Worm (Caenorhabditis elegans): Measurements from ENCODE around the gene ugt-43.

Gene ugt-43

DNA sequence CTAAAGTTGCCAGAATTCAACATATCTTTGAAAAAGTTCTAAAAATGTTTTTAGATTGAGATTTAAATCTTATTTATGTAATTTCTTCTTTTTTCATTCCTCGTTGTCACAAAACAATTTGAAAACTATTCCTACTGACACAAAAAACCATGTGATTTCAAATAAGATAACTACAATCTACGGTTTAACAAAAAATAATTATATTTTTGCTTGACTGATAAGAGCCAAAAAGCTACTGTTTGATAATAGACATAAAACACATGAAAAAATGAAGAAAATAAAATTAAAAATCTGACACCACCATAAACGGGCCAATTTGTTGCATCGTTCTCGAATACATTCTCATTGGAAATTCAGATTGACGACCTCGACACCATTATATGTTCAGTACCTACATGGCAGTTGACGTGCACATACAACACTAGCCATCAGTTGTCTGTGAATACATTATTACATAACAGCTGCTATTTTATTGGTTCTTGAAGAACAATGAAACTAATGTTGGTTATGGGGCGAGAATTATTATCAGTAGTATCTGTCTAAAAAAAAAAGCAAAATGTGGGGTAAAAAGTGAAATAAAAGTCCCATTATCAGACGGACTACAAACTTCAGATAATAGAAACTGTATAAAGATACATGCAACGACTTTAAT, at the start of gene ugt-43:
ugt-43 (plus strand) TSS at position 602 of the 652 bp plus-strand sequence.
- no peak for TF ChIP-seq unc-62 (GFP tag; optimal IDR thresholded peaks at IDR 0.05)

DNA sequence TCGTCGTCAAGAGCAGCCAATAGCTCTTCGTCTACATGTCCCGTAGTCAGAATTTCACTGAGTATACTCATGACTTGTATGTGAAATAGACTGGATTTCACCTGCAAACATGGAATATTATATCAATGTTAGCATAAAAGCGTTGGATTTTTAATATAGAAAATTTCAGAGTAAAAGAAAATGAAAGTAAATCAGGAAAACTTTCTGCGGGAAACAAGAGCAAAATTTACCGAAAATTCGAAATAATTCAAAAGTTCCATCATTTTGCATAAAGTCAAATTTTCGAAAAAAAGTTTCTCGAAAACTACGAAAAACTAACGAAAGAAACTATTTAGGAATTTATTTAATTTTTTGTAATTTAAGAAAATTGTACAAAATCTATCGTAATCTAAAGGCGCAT, 46.6 kb upstream of the ugt-43 start, which contains the start of gene F13B12.6:
F13B12.6 (minus strand) TSS at position 101 of the 400 bp plus-strand sequence.
- no peak for TF ChIP-seq unc-62 (GFP tag; optimal IDR thresholded peaks at IDR 0.05)

DNA sequence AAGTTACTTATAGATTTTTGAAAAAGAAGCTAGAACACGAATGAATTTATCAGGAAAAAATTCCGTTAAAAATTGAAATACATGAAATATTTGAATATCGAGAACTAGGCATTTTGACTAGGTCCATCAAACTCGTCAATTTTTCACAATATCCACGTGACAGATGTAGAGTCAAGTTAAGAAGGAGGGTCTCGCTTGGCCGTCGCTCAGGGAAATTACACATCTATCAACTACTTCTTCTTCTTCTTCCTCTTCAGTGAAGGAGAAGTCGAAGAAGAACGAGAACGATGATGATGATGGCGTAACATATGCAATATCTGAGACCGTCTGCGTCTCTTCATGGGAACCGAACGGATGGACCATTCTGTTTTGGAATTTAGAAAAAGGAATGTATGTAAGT, 44.5 kb upstream of the ugt-43 start:
- no peak for TF ChIP-seq unc-62 (GFP tag; optimal IDR thresholded peaks at IDR 0.05)

DNA sequence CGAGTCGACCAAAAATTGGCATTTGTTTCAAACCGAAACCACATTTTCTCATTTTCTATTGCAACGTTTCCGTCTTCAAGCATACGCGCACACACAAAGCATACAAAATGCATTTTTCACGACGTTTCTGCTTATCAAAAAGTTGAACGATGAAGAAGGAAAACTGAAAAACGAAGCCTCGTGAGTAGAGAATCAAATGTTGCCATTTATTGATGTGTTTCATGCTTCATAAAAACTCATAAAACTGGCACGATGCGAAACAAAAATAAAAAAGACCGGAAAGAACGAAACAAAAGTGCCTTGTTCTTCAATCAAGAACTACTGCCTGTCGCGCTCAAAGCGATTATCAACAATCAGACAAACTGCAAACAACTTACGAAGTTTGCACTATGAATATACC, 43.9 kb upstream of the ugt-43 start:
- TF ChIP-seq unc-62 (GFP tag; optimal IDR thresholded peaks at IDR 0.05): no peak

DNA sequence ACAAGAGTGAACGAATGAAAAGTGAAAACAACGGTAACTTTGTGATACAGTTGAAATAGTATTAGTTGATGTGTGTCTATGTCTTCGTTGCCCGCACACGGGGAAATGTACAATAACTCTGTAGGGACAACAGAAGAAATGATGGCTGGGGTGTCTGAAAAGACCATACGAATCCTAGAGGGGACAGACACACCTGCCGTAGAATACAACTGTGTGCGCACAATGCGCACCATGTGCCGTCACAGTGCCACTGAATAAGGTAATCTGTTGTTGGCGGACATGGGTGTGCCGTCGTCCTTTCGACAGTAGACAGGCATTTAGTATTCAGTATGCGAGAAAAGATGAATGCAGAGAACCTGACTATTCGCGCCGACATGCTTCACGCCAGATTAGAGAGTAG, 43.1 kb upstream of the ugt-43 start:
- TF ChIP-seq unc-62 (GFP tag; optimal IDR thresholded peaks at IDR 0.05): no peak

DNA sequence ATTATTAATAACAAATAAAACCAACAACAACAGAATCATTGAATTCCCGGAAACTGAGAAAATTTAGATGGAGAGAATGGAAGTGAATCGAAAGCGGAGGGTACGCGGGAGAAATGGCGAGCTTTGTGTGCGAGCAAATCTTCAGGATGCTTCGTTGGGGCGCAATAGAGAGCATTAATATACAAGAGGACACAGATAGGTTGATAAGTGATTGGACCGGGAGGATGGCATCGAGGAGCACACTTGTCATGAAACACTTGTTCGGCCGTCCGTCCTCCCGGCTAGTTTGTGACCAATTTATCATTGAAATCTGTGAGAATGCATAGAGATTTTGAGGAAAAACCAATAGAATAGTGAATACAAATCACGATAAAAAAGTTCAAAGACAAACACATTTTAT, 42.2 kb upstream of the ugt-43 start:
- TF ChIP-seq unc-62 (GFP tag; optimal IDR thresholded peaks at IDR 0.05): no peak

DNA sequence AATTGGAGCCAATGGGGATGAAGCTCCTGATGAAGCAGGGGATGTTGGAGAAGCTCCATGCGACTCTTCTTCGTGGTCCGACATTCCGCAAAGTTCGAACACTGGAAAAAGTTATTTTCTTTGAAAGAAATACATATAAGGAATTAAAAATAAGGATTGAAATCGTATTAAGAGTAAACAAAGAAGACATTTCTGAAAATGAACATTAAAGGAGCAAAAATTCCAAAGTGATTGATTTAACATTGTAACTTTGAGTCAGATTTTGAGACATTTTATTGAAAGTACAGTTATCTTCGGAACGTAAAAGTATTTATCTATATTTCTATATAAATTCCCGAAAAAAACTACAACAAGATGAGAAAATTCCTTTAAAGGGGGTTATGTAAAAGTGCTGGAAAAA, 39.9 kb upstream of the ugt-43 start, which contains the start of gene F13B12.1:
F13B12.1 (minus strand) TSS at position 101 of the 400 bp plus-strand sequence.
- TF ChIP-seq unc-62 (GFP tag; optimal IDR thresholded peaks at IDR 0.05): no peak

DNA sequence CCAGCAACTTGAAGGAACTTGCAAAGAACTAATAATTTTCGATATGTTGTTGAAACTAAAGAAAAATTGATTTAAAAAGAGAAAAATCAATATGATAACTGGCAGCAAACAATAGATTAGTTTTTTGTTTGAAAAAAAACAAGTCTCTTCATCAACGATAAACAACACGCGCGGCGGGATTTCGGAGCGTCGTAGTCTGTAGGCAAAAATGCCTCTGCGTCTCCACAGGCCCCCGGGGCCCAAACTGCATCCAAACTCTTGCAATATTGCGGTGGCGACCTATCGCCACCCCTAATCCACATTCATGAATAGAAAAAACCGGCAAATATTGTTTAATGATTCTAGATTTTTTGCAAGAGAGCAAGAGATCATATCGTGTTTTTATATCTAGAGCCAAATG, 39.3 kb upstream of the ugt-43 start:
- no peak for TF ChIP-seq unc-62 (GFP tag; optimal IDR thresholded peaks at IDR 0.05)

DNA sequence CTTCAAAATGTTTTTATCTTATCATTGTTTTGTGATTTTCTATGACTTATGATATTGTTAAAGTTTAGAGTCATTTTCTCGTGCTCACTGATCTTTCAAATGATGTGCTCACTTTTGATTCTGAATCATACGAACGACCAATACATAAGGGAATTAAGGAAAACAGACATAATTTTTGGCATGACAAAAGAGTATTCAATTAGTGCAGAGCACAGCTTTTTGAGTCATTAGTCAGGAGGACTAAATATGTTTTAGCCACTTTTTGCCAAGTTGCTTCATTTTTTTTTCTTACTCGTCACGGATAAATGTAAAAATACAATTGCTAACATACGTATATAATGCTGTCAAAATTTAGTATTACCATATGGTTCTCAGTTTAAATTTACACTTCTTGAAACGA, 35.3 kb upstream of the ugt-43 start, which contains the start of gene F13B12.2:
F13B12.2 (minus strand) TSS at position 2 of the 400 bp plus-strand sequence.
- no peak for TF ChIP-seq unc-62 (GFP tag; optimal IDR thresholded peaks at IDR 0.05)

DNA sequence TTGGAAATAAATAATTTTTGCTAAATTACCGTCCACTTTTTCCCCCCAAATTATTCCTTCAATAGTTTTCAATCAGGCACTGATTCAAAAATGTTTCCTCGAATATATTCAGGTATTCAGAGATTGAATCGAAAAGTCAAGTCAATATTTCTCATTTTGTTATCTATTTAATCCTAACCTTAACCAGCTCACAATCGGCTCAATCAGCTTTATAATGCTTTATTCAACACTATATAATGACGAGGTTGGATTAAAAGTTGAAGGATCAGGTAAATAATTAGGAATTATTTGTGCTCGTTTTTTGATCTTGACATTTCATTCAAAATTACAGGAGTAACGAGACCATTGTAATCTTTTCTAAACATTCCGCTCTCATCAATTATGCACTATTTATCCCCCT, 33.9 kb upstream of the ugt-43 start:
- TF ChIP-seq unc-62 (GFP tag; optimal IDR thresholded peaks at IDR 0.05): no peak

DNA sequence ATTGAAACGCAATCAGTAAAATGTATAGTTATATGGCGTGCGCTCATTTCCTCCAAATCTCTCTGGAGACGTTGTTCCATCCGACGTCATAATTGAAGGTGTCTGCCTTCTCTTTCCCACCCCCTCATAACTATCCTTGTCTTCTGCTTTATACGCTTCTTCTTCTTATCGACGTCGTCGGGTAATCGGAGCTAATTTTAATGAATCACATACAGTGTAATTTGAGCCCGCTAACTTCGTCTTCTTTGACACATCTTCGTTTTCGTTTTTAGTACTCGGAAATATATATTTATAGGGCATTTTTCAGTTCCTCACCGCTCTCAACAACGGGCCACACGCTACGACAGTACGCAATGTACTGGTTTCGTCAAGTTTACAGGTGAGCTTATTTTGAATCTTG, 28.0 kb upstream of the ugt-43 start, which contains the start of gene ins-1:
ins-1 (plus strand) TSS at position 301 of the 400 bp plus-strand sequence.
- no peak for TF ChIP-seq unc-62 (GFP tag; optimal IDR thresholded peaks at IDR 0.05)

DNA sequence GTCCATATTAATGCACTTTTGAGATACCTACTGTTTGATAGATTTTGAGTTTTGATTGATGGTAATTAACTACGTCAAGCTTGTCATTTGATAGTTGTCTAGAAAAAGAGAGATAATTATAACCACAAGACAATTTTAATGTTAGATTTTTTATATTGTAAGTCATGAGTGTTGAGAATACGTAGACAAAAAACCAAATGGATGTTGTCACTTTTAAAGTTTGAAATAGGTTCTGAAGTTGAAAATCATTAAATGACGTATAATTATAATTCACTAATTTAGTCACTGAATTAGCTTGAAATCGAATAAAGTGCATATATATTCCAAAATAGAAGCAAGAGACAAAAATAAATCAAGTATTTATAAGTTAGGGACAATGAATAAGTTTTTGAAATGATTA, 27.3 kb upstream of the ugt-43 start:
- TF ChIP-seq unc-62 (GFP tag; optimal IDR thresholded peaks at IDR 0.05): no peak

DNA sequence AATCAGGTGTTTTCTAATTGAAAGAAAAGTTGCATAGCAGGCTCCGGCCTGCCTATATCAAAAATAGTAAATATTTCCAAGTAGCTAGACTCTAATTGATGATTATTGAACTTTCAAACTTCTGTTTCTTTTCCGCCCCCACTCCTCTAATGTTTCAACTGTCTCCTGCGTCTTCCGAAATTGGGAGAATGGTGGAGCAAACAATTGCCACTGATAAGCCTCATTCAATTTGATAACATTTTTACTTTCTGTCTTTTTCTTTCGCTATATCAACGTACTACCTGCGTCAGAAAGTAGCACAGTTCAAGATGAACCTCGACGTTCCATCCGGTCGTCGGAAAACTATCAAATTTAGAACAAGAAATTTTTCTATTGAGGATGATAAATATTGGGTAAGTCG, 25.5 kb upstream of the ugt-43 start, which contains the start of gene F13B12.3:
F13B12.3 (plus strand) TSS at position 223 of the 400 bp plus-strand sequence.
- no peak for TF ChIP-seq unc-62 (GFP tag; optimal IDR thresholded peaks at IDR 0.05)

DNA sequence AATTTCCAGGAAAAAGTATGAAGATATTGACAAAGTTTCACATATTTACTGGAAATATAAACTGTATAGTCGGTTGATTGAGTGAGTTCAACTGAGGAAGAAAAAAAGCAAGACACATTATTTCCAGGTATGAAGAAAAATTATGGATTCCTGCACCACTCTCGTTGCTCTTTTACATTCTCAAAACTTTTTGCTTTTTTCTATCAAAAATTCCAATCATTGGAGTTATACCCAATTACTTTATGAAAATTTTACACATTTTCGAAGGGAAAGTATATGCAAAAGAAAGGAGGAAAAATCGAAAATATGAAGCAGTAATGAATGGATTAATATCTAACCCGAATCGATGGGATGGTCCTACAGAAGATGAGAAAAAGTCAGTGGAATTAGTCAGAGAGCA, 21.5 kb upstream of the ugt-43 start:
- TF ChIP-seq unc-62 (GFP tag; optimal IDR thresholded peaks at IDR 0.05): no peak

DNA sequence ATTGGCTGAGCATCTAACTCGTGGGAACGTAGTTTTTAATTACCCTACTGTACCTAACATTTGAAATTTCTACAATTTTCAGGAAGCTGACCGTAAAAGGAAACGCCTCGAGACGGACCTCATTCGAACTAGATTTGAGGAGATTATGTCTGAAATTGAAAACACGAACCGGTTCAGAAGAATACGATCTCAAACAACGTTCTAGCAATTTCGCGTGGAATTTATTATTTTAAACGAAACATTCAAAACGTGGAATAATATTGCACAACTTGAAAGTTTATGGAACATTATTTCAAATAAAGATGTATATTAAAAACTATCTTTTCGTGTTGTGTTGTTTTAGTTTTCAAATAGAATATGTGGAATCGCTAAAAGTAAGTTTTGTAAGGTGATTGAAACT, 20.9 kb upstream of the ugt-43 start, which contains the start of gene F13B12.7:
F13B12.7 (plus strand) TSS at position 301 of the 400 bp plus-strand sequence.
- TF ChIP-seq unc-62 (GFP tag; optimal IDR thresholded peaks at IDR 0.05): no peak

DNA sequence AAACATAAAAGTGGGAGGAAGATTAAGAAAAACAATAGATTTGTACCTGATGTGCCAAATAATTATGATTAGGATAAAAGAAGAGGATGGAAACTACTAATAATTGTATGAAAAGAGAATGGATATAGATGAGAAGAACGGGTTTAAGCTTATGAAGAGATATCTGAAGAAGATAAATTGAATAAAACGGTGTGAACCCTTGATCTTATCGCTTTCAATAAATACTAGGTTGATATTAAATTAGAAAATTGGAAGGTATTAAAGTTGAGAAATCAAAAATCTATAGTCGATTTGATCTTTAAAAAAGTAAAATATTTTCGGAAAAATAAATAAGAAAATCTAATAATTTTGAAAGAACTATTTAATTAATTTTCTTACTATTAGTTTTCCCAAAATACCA, 14.6 kb upstream of the ugt-43 start, which contains the start of gene F13B12.4:
F13B12.4 (minus strand) TSS at position 101 of the 400 bp plus-strand sequence.
- no peak for TF ChIP-seq unc-62 (GFP tag; optimal IDR thresholded peaks at IDR 0.05)

DNA sequence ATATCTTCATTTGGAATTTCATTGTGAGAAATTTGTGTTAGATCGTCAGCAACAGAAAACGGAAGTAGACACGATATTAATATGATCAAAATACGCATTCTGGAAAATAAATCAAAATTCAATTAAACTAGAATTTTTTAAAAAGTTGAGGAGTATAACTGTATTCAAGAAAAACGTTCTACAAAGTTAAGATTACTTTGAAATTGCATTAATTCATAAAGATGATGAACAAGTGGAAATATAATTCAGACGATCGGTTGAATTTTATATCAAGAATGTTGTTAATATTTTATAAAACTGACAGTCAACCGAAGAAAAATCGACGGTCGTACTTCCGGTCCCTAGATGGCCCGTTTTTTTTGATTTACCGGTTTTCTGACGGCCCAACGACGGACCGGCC, 11.4 kb upstream of the ugt-43 start, which contains the start of gene F01D4.8:
F01D4.8 (minus strand) TSS at position 101 of the 400 bp plus-strand sequence.
- no peak for TF ChIP-seq unc-62 (GFP tag; optimal IDR thresholded peaks at IDR 0.05)

All from whole organism, dauer.